Worm (Caenorhabditis elegans) whole organism, L4 larva: Measurements from ENCODE around the gene rpi-1.

Experiments used
- F10B5.3 ChIP-seq: sonication (generic microtip); optimal IDR thresholded peaks from 2 replicates; lab custom pipeline; 2016; ENCODE audit warnings: mild to moderate bottlenecking, missing genetic modification characterization, missing compliant biosample characterization
- F44E2.7 ChIP-seq: fragments of 200-800 bp; sonication (Bioruptor generic); IDR thresholded peaks from 2 replicates; pipeline ENCODE4 v2.1.2; 2022; ENCODE audit warnings: missing genetic modification characterization, missing compliant biosample characterization
- Y48G9A.11 ChIP-seq: fragments of 200-800 bp; sonication (Bioruptor generic); IDR thresholded peaks from 2 replicates; pipeline ENCODE4 v1.3.6; 2022; ENCODE audit warnings: missing genetic modification reagents, missing genetic modification characterization, missing compliant biosample characterization
- aly-2 ChIP-seq: sonication (generic microtip); optimal IDR thresholded peaks from 2 replicates; lab custom pipeline; 2018; ENCODE audit warnings: missing biosample characterization, missing genetic modification characterization
- ceh-28 ChIP-seq: fragments of 150-350 bp; optimal IDR thresholded peaks from 2 replicates; lab custom pipeline; 2014; ENCODE audit warnings: missing biosample characterization, missing genetic modification reagents, missing genetic modification characterization
- ceh-82 ChIP-seq: sonication (generic microtip); optimal IDR thresholded peaks from 2 replicates; lab custom pipeline; 2017; ENCODE audit warnings: missing biosample characterization, missing genetic modification characterization
- ctbp-1 ChIP-seq: fragments of 200-800 bp; sonication (Bioruptor generic); IDR thresholded peaks from 2 replicates; pipeline ENCODE4 v1.3.6; 2022; ENCODE audit warnings: missing genetic modification reagents, missing genetic modification characterization, missing compliant biosample characterization
- daf-12 ChIP-seq: fragments of 150-350 bp; optimal IDR thresholded peaks from 2 replicates; lab custom pipeline; 2014; ENCODE audit warnings: missing biosample characterization, missing genetic modification reagents, missing genetic modification characterization
- daf-8 ChIP-seq: fragments of 200-800 bp; sonication (Bioruptor generic); IDR thresholded peaks from 2 replicates; pipeline ENCODE4 v1.3.6; 2022; ENCODE audit warnings: missing genetic modification characterization, missing compliant biosample characterization
- dmd-8 ChIP-seq: fragments of 200-800 bp; sonication (Bioruptor generic); IDR thresholded peaks from 2 replicates; pipeline ENCODE4 v1.3.6; 2022; ENCODE audit warnings: missing genetic modification characterization, missing compliant biosample characterization
- egl-43 ChIP-seq: fragments of 200-800 bp; sonication (Bioruptor generic); IDR thresholded peaks from 2 replicates; pipeline ENCODE4 v1.3.6; 2022; ENCODE audit warnings: missing genetic modification reagents, missing genetic modification characterization, missing compliant biosample characterization
- hif-1 ChIP-seq, 2 experiments: sonication (generic microtip); optimal IDR thresholded peaks; 2 replicates each; lab custom pipeline; 2016 to 2017; ENCODE audit warnings: missing compliant biosample characterization in 2 of 2, missing genetic modification characterization in 2 of 2, missing genetic modification reagents in 2 of 2, missing genotype in 2 of 2, mild to moderate bottlenecking in 1 of 2
- jun-1 ChIP-seq: fragments of 150-350 bp; optimal IDR thresholded peaks from 2 replicates; lab custom pipeline; 2014; ENCODE audit warnings: missing biosample characterization, missing genetic modification reagents, missing genetic modification characterization
- lin-29 ChIP-seq: fragments of 200-800 bp; sonication (Bioruptor generic); IDR thresholded peaks from 2 replicates; pipeline ENCODE4 v1.3.6; 2022; ENCODE audit warnings: missing genetic modification reagents, missing genetic modification characterization, missing compliant biosample characterization
- lsy-2 ChIP-seq, 2 experiments: fragments of 150-350 bp in 1 of 2; sonication (generic microtip) in 1 of 2; optimal IDR thresholded peaks; 2 replicates each; lab custom pipeline; 2014 to 2017; ENCODE audit warnings: missing biosample characterization in 2 of 2, missing genetic modification characterization in 2 of 2
- madf-5 ChIP-seq, 2 experiments: fragments of 200-800 bp; sonication (Bioruptor generic); IDR thresholded peaks; 2 replicates each; pipeline ENCODE4 v1.3.6; 2022; ENCODE audit warnings: missing compliant biosample characterization in 2 of 2, missing genetic modification characterization in 2 of 2
- nhr-111 ChIP-seq: fragments of 200-800 bp; sonication (Bioruptor generic); optimal IDR thresholded peaks from 2 replicates; lab custom pipeline; 2018; ENCODE audit warnings: mild to moderate bottlenecking, missing genetic modification characterization, missing compliant biosample characterization
- nhr-25 ChIP-seq: sonication (generic microtip); optimal IDR thresholded peaks from 2 replicates; lab custom pipeline; 2017; ENCODE audit warnings: missing genetic modification characterization, mild to moderate bottlenecking, missing compliant biosample characterization, antibody characterized with exemption, moderate library complexity, borderline replicate concordance; ENCODE audit not compliant: insufficient read depth
- pha-4 ChIP-seq, 2 experiments: fragments of 150-350 bp in 1 of 2; fragments of 200-800 bp in 1 of 2; sonication (Bioruptor generic) in 1 of 2; IDR thresholded peaks in 1 of 2; optimal IDR thresholded peaks in 1 of 2; 2 replicates each; pipeline versions ENCODE4 v1.3.6 to Lab custom; 2014 to 2022; ENCODE audit warnings: missing genetic modification characterization in 2 of 2, missing genetic modification reagents in 2 of 2, missing biosample characterization in 1 of 2, missing compliant biosample characterization in 1 of 2
- php-3 ChIP-seq: fragments of 200-800 bp; sonication (Bioruptor generic); IDR thresholded peaks from 2 replicates; pipeline ENCODE4 v1.3.6; 2022; ENCODE audit warnings: missing genetic modification reagents, missing genetic modification characterization, missing compliant biosample characterization
- rbr-2 ChIP-seq: sonication (generic microtip); optimal IDR thresholded peaks from 2 replicates; lab custom pipeline; 2016; ENCODE audit warnings: missing genotype, missing genetic modification characterization, missing compliant biosample characterization
- sdz-12 ChIP-seq: fragments of 200-800 bp; sonication (Bioruptor generic); optimal IDR thresholded peaks from 2 replicates; lab custom pipeline; 2018; ENCODE audit warnings: mild to moderate bottlenecking, missing genetic modification characterization, missing compliant biosample characterization
- set-16 ChIP-seq: fragments of 200-800 bp; sonication (Bioruptor generic); IDR thresholded peaks from 2 replicates; pipeline ENCODE4 v1.3.6; 2022; ENCODE audit warnings: missing genetic modification reagents, missing genetic modification characterization, missing compliant biosample characterization
- skn-1 ChIP-seq: fragments of 150-350 bp; optimal IDR thresholded peaks from 2 replicates; lab custom pipeline; 2014; ENCODE audit warnings: missing biosample characterization, missing genetic modification characterization

The rpi-1 gene

ce11 chrII:13924909-13925308 lies 37.3 kb downstream of the rpi-1 start, which contains the start of gene mltn-5:
TSS of gene mltn-5 (plus strand) at chrII:13925209.
- TF ChIP-seq sdz-12 (no peak), pha-4 (GFP tag; IDR thresholded peaks at IDR 0.05; lab: Robert Waterston, UW) (no peak), pha-4 (tag; optimal IDR thresholded peaks at IDR 0.05; lab: Kevin White, UChicago) (no peak), nhr-25 (tag; lab: Kevin White, UChicago) (no peak)

DNA sequence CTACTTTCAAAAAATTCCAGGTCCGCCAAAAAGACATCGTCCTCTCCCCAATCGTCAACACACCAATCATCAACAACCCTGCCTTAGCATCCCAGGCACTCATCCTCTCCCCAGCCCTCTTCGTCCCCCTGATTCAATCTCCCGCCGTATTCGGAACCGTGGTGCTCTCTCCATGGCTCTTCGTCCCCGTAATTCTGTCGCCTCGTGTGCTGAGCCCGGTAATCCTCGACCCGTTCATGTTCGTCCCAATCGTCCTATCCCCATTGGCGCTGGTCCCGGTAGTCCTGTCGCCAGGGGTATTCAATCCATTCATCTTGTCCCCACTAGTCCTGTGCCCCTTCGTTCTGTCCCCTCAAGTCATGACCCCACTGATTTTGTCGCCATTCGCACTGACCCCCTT lies 43.1 kb downstream of the rpi-1 start:
- TF ChIP-seq ceh-28 (tag; lab: Kevin White, UChicago) (no peak), set-16 (GFP tag; lab: Robert Waterston, UW) (peak; percentile 67)

DNA sequence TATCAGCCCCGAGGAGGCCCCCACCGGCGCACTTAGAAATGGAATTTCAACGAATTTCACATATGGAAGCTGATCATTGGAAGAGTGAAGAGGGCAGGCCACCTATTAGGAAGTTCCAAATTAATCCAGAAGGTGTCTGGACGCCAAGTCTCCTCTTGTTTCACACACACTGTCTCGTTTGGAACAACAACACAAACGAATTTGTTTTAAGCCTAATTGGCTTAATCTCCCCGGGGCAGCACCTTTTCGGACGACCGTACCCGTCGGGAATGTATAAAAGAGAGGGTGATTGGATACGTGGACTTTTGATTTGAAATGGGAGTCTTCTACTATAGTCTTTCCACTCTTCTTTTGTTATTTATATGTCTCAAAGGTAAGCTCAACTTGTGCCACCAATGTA lies 46.2 kb downstream of the rpi-1 start, which contains the start of gene mltn-3:
TSS of gene mltn-3 (plus strand) at position 301 of the 400 bp plus-strand sequence.
- TF ChIP-seq lsy-2 (tag; optimal IDR thresholded peaks at IDR 0.05; lab: Kevin White, UChicago) (no peak), skn-1 (tag; lab: Kevin White, UChicago) (no peak), ceh-28 (tag; lab: Kevin White, UChicago) (no peak), Y48G9A.11 (GFP tag; lab: Robert Waterston, UW) (no peak), rbr-2 (no peak), hif-1 (tag; optimal IDR thresholded peaks at IDR 0.05; lab: Kevin White, UChicago) (no peak), dmd-8 (no peak), php-3 (GFP tag; lab: Robert Waterston, UW) (no peak), F10B5.3 (tag; lab: Kevin White, UChicago) (no peak), ctbp-1 (GFP tag; lab: Robert Waterston, UW) (no peak), egl-43 (GFP tag; lab: Robert Waterston, UW) (no peak), ceh-82 (tag; lab: Kevin White, UChicago) (no peak), F44E2.7 (GFP tag; lab: Robert Waterston, UW) (no peak), nhr-111 (GFP tag; lab: Kevin White, UChicago) (no peak), madf-5 (GFP tag; IDR thresholded peaks at IDR 0.05; lab: Robert Waterston, UW) (no peak), lin-29 (no peak), daf-8 (GFP tag; lab: Robert Waterston, UW) (no peak), daf-12 (no peak), aly-2 (no peak), jun-1 (tag; lab: Kevin White, UChicago) (no peak)
